Fruit fly (Drosophila melanogaster) Kc167 (cell line): ENCODE measurements around the gene CG44422.

Source experiments
- Myc ChIP-seq: fragments of >200 bp; optimal IDR thresholded peaks from 2 replicates; lab custom pipeline; 2017; ENCODE audit warnings: missing external identifiers
- Sin3A ChIP-seq: fragments of >200 bp; optimal IDR thresholded peaks from 2 replicates; lab custom pipeline; 2018; ENCODE audit warnings: missing external identifiers
- h ChIP-seq: fragments of >200 bp; optimal IDR thresholded peaks from 3 replicates; lab custom pipeline; 2018; ENCODE audit warnings: missing external identifiers
- insv ChIP-seq: fragments of >200 bp; optimal IDR thresholded peaks from 3 replicates; lab custom pipeline; 2018; ENCODE audit warnings: missing external identifiers
- psq ChIP-seq: fragments of >200 bp; optimal IDR thresholded peaks from 2 replicates; lab custom pipeline; 2017; ENCODE audit warnings: missing external identifiers
- ttk ChIP-seq: sonication (Bioruptor generic); optimal IDR thresholded peaks from 2 replicates; lab custom pipeline; 2017; ENCODE audit warnings: missing external identifiers

Gene CG44422

dm6 chrX:11247936-11248335 lies 54.6 kb downstream of the CG44422 start, which contains the start of gene CG15198:
CG15198 (plus strand) TSS chrX:11248236.
- TF ChIP-seq Myc (lab: Kevin White, UChicago) (no peak), psq (lab: Kevin White, UChicago) (no peak), h (lab: Kevin White, UChicago) (no peak), Sin3A (lab: Kevin White, UChicago) (no peak), ttk (lab: Kevin White, UChicago) (no peak), insv (lab: Kevin White, UChicago) (no peak)

dm6 chrX:11203104-11203503 lies 99.5 kb downstream of the CG44422 start:
- TF ChIP-seq Sin3A (lab: Kevin White, UChicago) (no peak), ttk (lab: Kevin White, UChicago) (no peak), psq (lab: Kevin White, UChicago) (no peak), insv (lab: Kevin White, UChicago) (no peak), Myc (lab: Kevin White, UChicago) (no peak), h (lab: Kevin White, UChicago) (no peak)

- TF ChIP-seq h (lab: Kevin White, UChicago) (no peak), ttk (lab: Kevin White, UChicago) (no peak), insv (lab: Kevin White, UChicago) (no peak), Sin3A (lab: Kevin White, UChicago) (no peak), Myc (lab: Kevin White, UChicago) (no peak), psq (lab: Kevin White, UChicago) (no peak)
These were observed 100.6 kb downstream of the CG44422 start, which contains the start of gene CG11106 for dm6 chrX:11201948-11202347. CG11106 (plus strand) TSS chrX:11202248.

- no peak for TF ChIP-seq psq (lab: Kevin White, UChicago)
- TF ChIP-seq h (lab: Kevin White, UChicago), result no peak
- no peak for TF ChIP-seq insv (lab: Kevin White, UChicago)
These were observed 120.0 kb downstream of the CG44422 start, which contains the start of gene CG15200 for dm6 chrX:11182631-11183030. CG15200 (plus strand) TSS chrX:11182931.

DNA sequence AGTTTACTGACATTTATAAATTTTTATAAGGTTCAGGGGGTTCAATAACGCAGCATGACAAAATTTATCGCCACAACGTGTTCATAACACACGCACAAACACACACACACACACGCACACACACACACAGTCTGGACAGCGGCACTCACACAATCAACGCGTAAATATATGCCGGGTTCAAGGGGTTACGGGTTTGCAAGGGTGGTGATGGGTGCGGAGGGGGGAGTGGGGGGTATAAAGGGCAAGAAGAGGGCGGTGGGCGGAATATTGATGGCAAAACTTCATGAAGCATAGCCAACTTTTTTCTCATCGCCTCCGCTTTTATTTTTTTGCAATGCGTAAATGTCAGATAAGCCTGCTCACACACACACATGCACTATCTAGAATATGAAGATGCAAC lies 126.5 kb downstream of the CG44422 start:
- TF ChIP-seq ttk (lab: Kevin White, UChicago) (no peak), Sin3A (lab: Kevin White, UChicago) (no peak), psq (lab: Kevin White, UChicago) (no peak), Myc (lab: Kevin White, UChicago) (no peak), h (lab: Kevin White, UChicago) (no peak), insv (lab: Kevin White, UChicago) (no peak)

- no peak for TF ChIP-seq Sin3A (lab: Kevin White, UChicago)
- no peak for TF ChIP-seq insv (lab: Kevin White, UChicago)
- no peak for TF ChIP-seq h (lab: Kevin White, UChicago)
- TF ChIP-seq psq (lab: Kevin White, UChicago), result no peak
- TF ChIP-seq ttk (lab: Kevin White, UChicago), result no peak
- no peak for TF ChIP-seq Myc (lab: Kevin White, UChicago)
These were observed 132.0 kb downstream of the CG44422 start, which contains the start of gene CG1394 for dm6 chrX:11170578-11170977. CG1394 (minus strand) TSS chrX:11170678.
